Fruit fly (Drosophila melanogaster) whole organism, embryonic: ENCODE data around the gene vari.

Experiments
- CG16779 ChIP-seq: fragments of 200-800 bp; sonication (Bioruptor generic); IDR thresholded peaks from 2 replicates; pipeline ENCODE4 v1.3.6; 2022; ENCODE audit warnings: missing biosample characterization, missing genetic modification characterization
- Dek ChIP-seq: fragments of 200-800 bp; sonication (Bioruptor generic); optimal IDR thresholded peaks from 3 replicates; lab custom pipeline; 2019; ENCODE audit warnings: missing biosample characterization, mild to moderate bottlenecking, missing genetic modification characterization, moderate library complexity
- dpn ChIP-seq, 2 experiments: fragments of 200-800 bp; sonication (Bioruptor generic); optimal IDR thresholded peaks; 3 replicates each; lab custom pipeline; 2016; ENCODE audit warnings: missing biosample characterization in 2 of 2, missing genetic modification characterization in 2 of 2

DNA sequence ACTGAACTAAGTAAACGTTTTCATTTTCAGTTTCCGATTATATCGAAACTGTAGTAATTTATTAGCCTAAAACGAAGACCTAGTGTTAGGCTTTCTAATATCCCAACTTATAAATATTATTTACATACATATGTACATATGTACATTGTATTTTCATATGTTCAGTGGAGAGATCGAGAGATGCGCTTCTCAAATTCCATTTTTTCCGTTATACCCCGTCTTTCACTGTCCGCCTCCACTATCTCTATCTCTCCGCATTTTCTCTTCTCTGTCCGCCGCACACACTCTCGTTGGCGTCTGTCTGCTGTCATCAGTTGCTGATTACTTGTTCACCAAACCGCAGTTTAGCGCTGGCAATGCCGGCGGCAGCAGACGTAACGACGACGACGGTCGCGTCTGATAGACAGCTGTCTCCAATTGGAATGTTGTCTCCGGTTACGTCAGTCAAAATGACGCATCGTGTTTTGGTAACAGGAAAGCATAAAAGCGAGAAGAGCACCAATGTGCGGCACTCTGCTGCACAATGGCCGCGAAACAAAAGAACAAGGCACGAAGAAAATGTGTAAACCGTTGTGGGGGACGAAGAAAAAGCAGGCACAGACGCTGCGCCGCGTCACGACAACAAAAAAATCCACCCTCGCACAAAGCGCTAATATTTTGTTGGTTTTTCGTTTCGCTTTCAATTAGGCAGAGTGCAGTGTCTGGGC lies 25.8 kb upstream of the vari start, which contains the start of gene CG9331:
- no peak for TF ChIP-seq dpn (GFP tag; optimal IDR thresholded peaks at IDR 0.05; lab: Kevin White, UChicago)
- no peak for TF ChIP-seq CG16779
- TF ChIP-seq Dek (tag; lab: Kevin White, UChicago) = no peak
